Worm (Caenorhabditis elegans): ENCODE data around the gene ZC250.4.

ZC250.4 gene

ce11 chrV:5769999-5770398 lies 42.9 kb downstream of the ZC250.4 start:
- TF ChIP-seq dao-5 (tag; optimal IDR thresholded peaks at IDR 0.05) (no peak), him-1 (tag; optimal IDR thresholded peaks at IDR 0.05) (no peak), W03F9.2 (tag; optimal IDR thresholded peaks at IDR 0.05) (no peak)

ce11 chrV:5769500-5769899 lies 43.4 kb downstream of the ZC250.4 start:
- TF ChIP-seq W03F9.2 (tag; optimal IDR thresholded peaks at IDR 0.05): no peak
- TF ChIP-seq him-1 (tag; optimal IDR thresholded peaks at IDR 0.05): no peak
- no peak for TF ChIP-seq dao-5 (tag; optimal IDR thresholded peaks at IDR 0.05)

- TF ChIP-seq W03F9.2 (tag; optimal IDR thresholded peaks at IDR 0.05) (no peak), him-1 (tag; optimal IDR thresholded peaks at IDR 0.05) (no peak), dao-5 (tag; optimal IDR thresholded peaks at IDR 0.05) (no peak)
Observed at ce11 chrV:5768292-5768695, 44.6 kb downstream of the ZC250.4 start.

- TF ChIP-seq W03F9.2 (tag; optimal IDR thresholded peaks at IDR 0.05) (no peak), dao-5 (tag; optimal IDR thresholded peaks at IDR 0.05) (no peak), him-1 (tag; optimal IDR thresholded peaks at IDR 0.05) (no peak)
Observed at ce11 chrV:5765081-5765480, 47.9 kb downstream of the ZC250.4 start, which contains the start of gene pgph-2. Gene pgph-2, plus strand, starts transcription at chrV:5765127.

- TF ChIP-seq W03F9.2 (tag; optimal IDR thresholded peaks at IDR 0.05) (peak; percentile 25), dao-5 (tag; optimal IDR thresholded peaks at IDR 0.05) (no peak)
Observed at ce11 chrV:5763787-5764186, 49.1 kb downstream of the ZC250.4 start, which contains the start of gene pgph-3. Gene pgph-3, minus strand, starts transcription at chrV:5763846.
